Worm (Caenorhabditis elegans): ENCODE results near the gene C04B4.5.

- no peak for TF ChIP-seq dao-5 (tag; optimal IDR thresholded peaks at IDR 0.05)
- TF ChIP-seq him-1 (tag; optimal IDR thresholded peaks at IDR 0.05), result no peak
- no peak for TF ChIP-seq W03F9.2 (tag; optimal IDR thresholded peaks at IDR 0.05)
Observed at ce11 chrX:12270841-12271240, 17.3 kb downstream of the C04B4.5 start, which contains the start of gene otpl-8.
